Worm (Caenorhabditis elegans) whole organism, L1 larva: ENCODE results near the gene C11H1.7.

Experiments
- C04F5.9 ChIP-seq: sonication (generic microtip); optimal IDR thresholded peaks from 2 replicates; lab custom pipeline; 2016; ENCODE audit warnings: missing genetic modification characterization, missing compliant biosample characterization
- F16B12.6 ChIP-seq: fragments of 150-350 bp; optimal IDR thresholded peaks from 2 replicates; lab custom pipeline; 2014; ENCODE audit warnings: missing biosample characterization, missing genetic modification characterization
- alr-1 ChIP-seq: fragments of 200-800 bp; sonication (Bioruptor generic); optimal IDR thresholded peaks from 2 replicates; lab custom pipeline; 2018; ENCODE audit warnings: borderline replicate concordance, mild to moderate bottlenecking, missing genetic modification characterization, missing compliant biosample characterization
- aly-2 ChIP-seq: fragments of 150-350 bp; optimal IDR thresholded peaks from 2 replicates; lab custom pipeline; 2014; ENCODE audit warnings: missing biosample characterization, missing genetic modification characterization
- ama-1 ChIP-seq: fragments of 150-350 bp; optimal IDR thresholded peaks from 2 replicates; lab custom pipeline; 2014
- blmp-1 ChIP-seq: fragments of 150-350 bp; optimal IDR thresholded peaks from 2 replicates; lab custom pipeline; 2014; ENCODE audit warnings: missing biosample characterization, missing genetic modification characterization
- ceh-88 ChIP-seq: fragments of 200-800 bp; sonication (Bioruptor generic); IDR thresholded peaks from 2 replicates; pipeline ENCODE4 v1.3.6; 2022; ENCODE audit warnings: missing genetic modification characterization, missing compliant biosample characterization
- ces-1 ChIP-seq: fragments of 150-350 bp; optimal IDR thresholded peaks from 2 replicates; lab custom pipeline; 2014; ENCODE audit warnings: missing biosample characterization, missing genetic modification reagents, missing genetic modification characterization
- efl-1 ChIP-seq, 4 experiments: fragments of 150-350 bp; optimal IDR thresholded peaks in 3 of 4; peaks in 1 of 4; 1 replicate in 1 of 4; 2 replicates in 3 of 4; lab custom pipeline; 2014; ENCODE audit warnings: missing biosample characterization in 2 of 4, missing genetic modification characterization in 2 of 4, missing genetic modification reagents in 2 of 4
- efl-3 ChIP-seq: fragments of 200-800 bp; sonication (Bioruptor generic); optimal IDR thresholded peaks from 2 replicates; lab custom pipeline; 2018; ENCODE audit warnings: mild to moderate bottlenecking, missing genetic modification characterization, missing compliant biosample characterization
- elt-2 ChIP-seq: sonication (generic microtip); optimal IDR thresholded peaks from 2 replicates; lab custom pipeline; 2016; ENCODE audit warnings: missing genetic modification characterization, mild to moderate bottlenecking, inconsistent platforms, missing compliant biosample characterization, missing genetic modification reagents
- elt-3 ChIP-seq, 6 experiments: fragments of 150-350 bp in 1 of 6; sonication (generic microtip); optimal IDR thresholded peaks; 2 replicates each; lab custom pipeline; 2017 to 2018; ENCODE audit warnings: missing biosample characterization in 6 of 6, missing genetic modification characterization in 6 of 6, inconsistent platforms in 1 of 6
- fkh-10 ChIP-seq: sonication (generic microtip); optimal IDR thresholded peaks from 2 replicates; lab custom pipeline; 2017; ENCODE audit warnings: missing biosample characterization, missing genetic modification reagents, missing genetic modification characterization
- fkh-4 ChIP-seq: sonication (generic microtip); optimal IDR thresholded peaks from 2 replicates; lab custom pipeline; 2016; ENCODE audit warnings: missing compliant biosample characterization, missing genetic modification characterization, borderline replicate concordance
- fkh-8 ChIP-seq: sonication (generic microtip); optimal IDR thresholded peaks from 2 replicates; lab custom pipeline; 2016; ENCODE audit warnings: mild to moderate bottlenecking, missing genetic modification characterization, missing compliant biosample characterization
- grh-1 ChIP-seq: fragments of 200-800 bp; sonication (Bioruptor generic); IDR thresholded peaks from 2 replicates; pipeline ENCODE4 v1.3.6; 2022; ENCODE audit warnings: missing genetic modification reagents, missing genetic modification characterization, missing compliant biosample characterization
- hlh-17 ChIP-seq: fragments of 200-800 bp; sonication (Bioruptor generic); optimal IDR thresholded peaks from 2 replicates; lab custom pipeline; 2018; ENCODE audit warnings: missing genetic modification characterization, mild to moderate bottlenecking, missing compliant biosample characterization, moderate library complexity, borderline replicate concordance
- irx-1 ChIP-seq: sonication (generic microtip); optimal IDR thresholded peaks from 2 replicates; lab custom pipeline; 2016; ENCODE audit warnings: missing genetic modification characterization, missing compliant biosample characterization
- lin-13 ChIP-seq: fragments of 150-350 bp; optimal IDR thresholded peaks from 2 replicates; lab custom pipeline; 2014; ENCODE audit warnings: missing biosample characterization, missing genetic modification reagents, missing genetic modification characterization
- lin-14 ChIP-seq: fragments of 200-800 bp; sonication (Bioruptor generic); optimal IDR thresholded peaks from 2 replicates; lab custom pipeline; 2018; ENCODE audit warnings: mild to moderate bottlenecking, missing genetic modification characterization, moderate library complexity, missing compliant biosample characterization
- lir-3 ChIP-seq: sonication (generic microtip); optimal IDR thresholded peaks from 2 replicates; lab custom pipeline; 2016; ENCODE audit warnings: mild to moderate bottlenecking, missing genetic modification characterization, moderate library complexity, missing compliant biosample characterization; ENCODE audit not compliant: poor library complexity
- lsy-2 ChIP-seq, 2 experiments: fragments of 150-350 bp; optimal IDR thresholded peaks; 2 replicates each; lab custom pipeline; 2014; ENCODE audit warnings: missing biosample characterization in 2 of 2, missing genetic modification characterization in 2 of 2
- mep-1 ChIP-seq: fragments of 150-350 bp; optimal IDR thresholded peaks from 2 replicates; lab custom pipeline; 2014; ENCODE audit warnings: missing biosample characterization, missing genetic modification characterization
- nhr-11 ChIP-seq: fragments of 150-350 bp; optimal IDR thresholded peaks from 2 replicates; lab custom pipeline; 2014; ENCODE audit warnings: missing biosample characterization, missing genetic modification characterization
- nhr-19 ChIP-seq: fragments of 200-800 bp; sonication (Bioruptor generic); conservative IDR thresholded peaks from 2 replicates; pipeline ENCODE4 v1.3.6; 2022; ENCODE audit warnings: missing genetic modification characterization, missing compliant biosample characterization
- nhr-237 ChIP-seq: fragments of 150-350 bp; optimal IDR thresholded peaks from 2 replicates; lab custom pipeline; 2014; ENCODE audit warnings: missing biosample characterization, missing genetic modification characterization
- nhr-47 ChIP-seq: sonication (generic microtip); optimal IDR thresholded peaks from 2 replicates; lab custom pipeline; 2016; ENCODE audit warnings: mild to moderate bottlenecking, missing genetic modification characterization, moderate library complexity, missing compliant biosample characterization
- nhr-76 ChIP-seq: sonication (generic microtip); optimal IDR thresholded peaks from 2 replicates; lab custom pipeline; 2017; ENCODE audit warnings: missing biosample characterization, missing genetic modification characterization
- nhr-85 ChIP-seq: sonication (generic microtip); peaks from one replicate; lab custom pipeline; 2016; ENCODE audit warnings: missing genetic modification characterization, inconsistent platforms, missing compliant biosample characterization
- pag-3 ChIP-seq: sonication (generic microtip); optimal IDR thresholded peaks from 2 replicates; lab custom pipeline; 2017; ENCODE audit warnings: missing genetic modification characterization, mild to moderate bottlenecking, missing compliant biosample characterization, antibody characterized with exemption, borderline replicate concordance; ENCODE audit not compliant: insufficient read depth
- pqm-1 ChIP-seq: sonication (generic microtip); optimal IDR thresholded peaks from 3 replicates; lab custom pipeline; 2017; ENCODE audit warnings: missing biosample characterization, missing genetic modification characterization
- rnt-1 ChIP-seq: sonication (generic microtip); optimal IDR thresholded peaks from 2 replicates; lab custom pipeline; 2016; ENCODE audit warnings: mild to moderate bottlenecking, missing genetic modification characterization, moderate library complexity, missing compliant biosample characterization
- skn-1 ChIP-seq: fragments of 150-350 bp; optimal IDR thresholded peaks from 2 replicates; lab custom pipeline; 2014; ENCODE audit warnings: missing biosample characterization, missing genetic modification characterization
- snpc-4 ChIP-seq: fragments of 150-350 bp; optimal IDR thresholded peaks from 2 replicates; lab custom pipeline; 2014; ENCODE audit warnings: missing biosample characterization, missing genetic modification characterization
- snu-23 ChIP-seq: sonication (generic microtip); optimal IDR thresholded peaks from 2 replicates; lab custom pipeline; 2016; ENCODE audit warnings: missing genetic modification characterization, missing compliant biosample characterization
- sup-37 ChIP-seq: fragments of 200-800 bp; sonication (Bioruptor generic); optimal IDR thresholded peaks from 2 replicates; lab custom pipeline; 2018; ENCODE audit warnings: mild to moderate bottlenecking, missing genetic modification characterization, missing compliant biosample characterization
- tbx-2 ChIP-seq: sonication (generic microtip); optimal IDR thresholded peaks from 2 replicates; lab custom pipeline; 2016; ENCODE audit warnings: missing genetic modification characterization, missing compliant biosample characterization
- unc-30 ChIP-seq: sonication (generic microtip); optimal IDR thresholded peaks from 2 replicates; lab custom pipeline; 2017; ENCODE audit warnings: missing biosample characterization, missing genetic modification characterization
- unc-86 ChIP-seq: sonication (generic microtip); optimal IDR thresholded peaks from 2 replicates; lab custom pipeline; 2016; ENCODE audit warnings: missing genetic modification characterization, missing compliant biosample characterization
- vab-15 ChIP-seq: sonication (generic microtip); optimal IDR thresholded peaks from 2 replicates; lab custom pipeline; 2017; ENCODE audit warnings: missing genotype, mild to moderate bottlenecking, missing genetic modification characterization, missing compliant biosample characterization
- zip-4 ChIP-seq: fragments of 200-800 bp; sonication (Bioruptor generic); optimal IDR thresholded peaks from 2 replicates; lab custom pipeline; 2018; ENCODE audit warnings: mild to moderate bottlenecking, missing genetic modification characterization, moderate library complexity, missing compliant biosample characterization
- ztf-4 ChIP-seq: fragments of 150-350 bp; optimal IDR thresholded peaks from 2 replicates; lab custom pipeline; 2014; ENCODE audit warnings: missing biosample characterization, missing genetic modification characterization

C11H1.7 gene

ce11 chrX:14329348-14329747 lies 2.1 kb downstream of the C11H1.7 start:
- TF ChIP-seq mep-1 (tag; lab: Kevin White, UChicago): no peak
- TF ChIP-seq fkh-4 (tag; lab: Kevin White, UChicago): no peak
- TF ChIP-seq lin-14 (GFP tag; lab: Kevin White, UChicago): peak; percentile 7
- no peak for TF ChIP-seq efl-1 (optimal IDR thresholded peaks at IDR 0.05; lab: Kevin White, UChicago)
- peak in 1 of 2 experiments; percentile 91 for TF ChIP-seq efl-1 (GFP tag; optimal IDR thresholded peaks at IDR 0.05 in 1 of 2; lab: Kevin White, UChicago)
- peak; percentile 5 for TF ChIP-seq nhr-85
- TF ChIP-seq grh-1 (GFP tag; lab: Robert Waterston, UW): 0 out of 2 replicates have a peak, but pooled peaks have one; percentile 29

ce11 chrX:14334151-14334550 lies 6.9 kb downstream of the C11H1.7 start:
- no peak for TF ChIP-seq zip-4 (GFP tag; lab: Kevin White, UChicago)
- TF ChIP-seq F16B12.6 (tag; lab: Kevin White, UChicago): no peak
- no peak for TF ChIP-seq nhr-237
- no peak for TF ChIP-seq lin-13
- TF ChIP-seq pqm-1: no peak
- no peak for TF ChIP-seq unc-86 (tag; lab: Kevin White, UChicago)
- TF ChIP-seq C04F5.9 (tag; lab: Kevin White, UChicago): no peak
- no peak for TF ChIP-seq ces-1 (GFP tag; lab: Kevin White, UChicago)
- TF ChIP-seq fkh-10: no peak
- TF ChIP-seq snpc-4 (tag; lab: Kevin White, UChicago): no peak
- TF ChIP-seq elt-2 (tag; lab: Kevin White, UChicago): no peak
- no peak for TF ChIP-seq ama-1
- TF ChIP-seq sup-37 (GFP tag; lab: Kevin White, UChicago): no peak
- TF ChIP-seq efl-1 (optimal IDR thresholded peaks at IDR 0.05; lab: Kevin White, UChicago): peak in 1 of 2 experiments; percentile 3
- TF ChIP-seq efl-1 (GFP tag; optimal IDR thresholded peaks at IDR 0.05 in 1 of 2; lab: Kevin White, UChicago): no peak
- TF ChIP-seq tbx-2 (tag; lab: Kevin White, UChicago): no peak
- TF ChIP-seq irx-1 (tag; lab: Kevin White, UChicago): no peak
- TF ChIP-seq pag-3 (tag; lab: Kevin White, UChicago): no peak
- no peak for TF ChIP-seq nhr-47
- peak; percentile 37 for TF ChIP-seq rnt-1 (tag; lab: Kevin White, UChicago)
- TF ChIP-seq skn-1: no peak
- TF ChIP-seq hlh-17 (GFP tag; lab: Kevin White, UChicago): no peak
- no peak for TF ChIP-seq aly-2 (tag; lab: Kevin White, UChicago)
- peak in 1 of 2 experiments; percentile 44 for TF ChIP-seq lsy-2 (tag; optimal IDR thresholded peaks at IDR 0.05; lab: Kevin White, UChicago)
- peak; percentile 32 for TF ChIP-seq lin-14 (GFP tag; lab: Kevin White, UChicago)
- no peak for TF ChIP-seq ztf-4 (tag; lab: Kevin White, UChicago)
- no peak for TF ChIP-seq lir-3 (tag; lab: Kevin White, UChicago)
- peak; percentile 62 for TF ChIP-seq mep-1 (tag; lab: Kevin White, UChicago)
- no peak for TF ChIP-seq unc-30 (tag; lab: Kevin White, UChicago)
- TF ChIP-seq nhr-19 (GFP tag; lab: Robert Waterston, UW): no peak
- no peak for TF ChIP-seq nhr-76
- no peak for TF ChIP-seq snu-23 (GFP tag; lab: Kevin White, UChicago)
- TF ChIP-seq elt-3 (tag; optimal IDR thresholded peaks at IDR 0.05; lab: Kevin White, UChicago): no peak
- no peak for TF ChIP-seq fkh-4 (tag; lab: Kevin White, UChicago)
- peak; percentile 15 for TF ChIP-seq blmp-1 (tag; lab: Kevin White, UChicago)
- TF ChIP-seq alr-1 (tag; lab: Kevin White, UChicago): no peak
- no peak for TF ChIP-seq efl-3 (GFP tag; lab: Kevin White, UChicago)
- TF ChIP-seq, all 84 proteins: peak for 6

ce11 chrX:14335220-14335619 lies 8.0 kb downstream of the C11H1.7 start, which contains the start of gene K04G11.1:
K04G11.1 (plus strand) TSS chrX:14335520.
- TF ChIP-seq snpc-4 (tag; lab: Kevin White, UChicago): no peak
- no peak for TF ChIP-seq grh-1 (GFP tag; lab: Robert Waterston, UW)
- TF ChIP-seq nhr-76: no peak
- TF ChIP-seq vab-15 (tag; lab: Kevin White, UChicago): no peak
- no peak for TF ChIP-seq fkh-8 (tag; lab: Kevin White, UChicago)
- no peak for TF ChIP-seq sup-37 (GFP tag; lab: Kevin White, UChicago)
- no peak for TF ChIP-seq ama-1
- no peak for TF ChIP-seq rnt-1 (tag; lab: Kevin White, UChicago)
- TF ChIP-seq elt-2 (tag; lab: Kevin White, UChicago): no peak
- no peak for TF ChIP-seq fkh-10
- no peak for TF ChIP-seq ceh-88 (GFP tag; lab: Robert Waterston, UW)
- TF ChIP-seq nhr-11 (tag; lab: Kevin White, UChicago): no peak
